Fruit fly (Drosophila melanogaster): ENCODE data around the gene CG16815.

Gene CG16815

dm6 chr2L:13205256-13205655, 24.4 kb upstream of the CG16815 start (continued):
- TF ChIP-seq aop (GFP tag; IDR thresholded peaks at IDR 0.05) (no peak), CG3281 (GFP tag; optimal IDR thresholded peaks at IDR 0.05) (no peak), Atf-2 (GFP tag; optimal IDR thresholded peaks at IDR 0.05) (no peak), ham (GFP tag; IDR thresholded peaks at IDR 0.05) (no peak), Awh (GFP tag; IDR thresholded peaks at IDR 0.05) (peak; percentile 49; the same call in 1 of the 2 replicates), CG30403 (GFP tag; optimal IDR thresholded peaks at IDR 0.05) (no peak), peb (GFP tag; IDR thresholded peaks at IDR 0.05) (no peak), tgo (GFP tag; IDR thresholded peaks at IDR 0.05) (no peak), Ptx1 (GFP tag; IDR thresholded peaks at IDR 0.05) (no peak), Hr78 (GFP tag; optimal IDR thresholded peaks at IDR 0.05) (peak in 1 of 2 experiments; percentile 17), gcm (GFP tag; optimal IDR thresholded peaks at IDR 0.05) (peak; percentile 76), CG2199 (GFP tag; IDR thresholded peaks at IDR 0.05) (peak; percentile 88; the same call in 2 of the 3 replicates), C15 (GFP tag; IDR thresholded peaks at IDR 0.05) (no peak), corto (GFP tag; optimal IDR thresholded peaks at IDR 0.05) (no peak), Dll (GFP tag; IDR thresholded peaks at IDR 0.05; ENCODE audit: partially characterized antibody) (no peak), CG18599 (GFP tag; optimal IDR thresholded peaks at IDR 0.05) (peak; percentile 65), pita (GFP tag; optimal IDR thresholded peaks at IDR 0.05) (no peak), Atf3 (GFP tag; optimal IDR thresholded peaks at IDR 0.05) (peak; percentile 44), CG10209 (GFP tag; optimal IDR thresholded peaks at IDR 0.05) (peak; percentile 3), CG11723 (GFP tag; optimal IDR thresholded peaks at IDR 0.05) (peak; percentile 30), rib (GFP tag; IDR thresholded peaks at IDR 0.05) (0 out of 2 replicates have a peak, but pooled peaks have one; percentile 20), CG2889 (GFP tag; IDR thresholded peaks at IDR 0.05) (no peak), hkb (optimal IDR thresholded peaks at IDR 0.05) (no peak), hkb (GFP tag; IDR thresholded peaks at IDR 0.05) (peak; percentile 79), cwo (GFP tag; optimal IDR thresholded peaks at IDR 0.05) (peak; percentile 99), CG32767 (GFP tag; IDR thresholded peaks at IDR 0.05) (peak; percentile 59; the same call in 1 of the 2 replicates), slbo (GFP tag; IDR thresholded peaks at IDR 0.05) (peak; percentile 15; the same call in 1 of the 2 replicates), CG8765 (GFP tag; IDR thresholded peaks at IDR 0.05) (no peak), ken (GFP tag; IDR thresholded peaks at IDR 0.05) (no peak), CG15696 (tag; optimal IDR thresholded peaks at IDR 0.05) (no peak), chn (GFP tag; optimal IDR thresholded peaks at IDR 0.05) (no peak), MTF-1 (GFP tag; optimal IDR thresholded peaks at IDR 0.05; ENCODE audit: borderline replicate concordance) (peak; percentile 36), oc (tag; optimal IDR thresholded peaks at IDR 0.05) (no peak), psq (GFP tag; optimal IDR thresholded peaks at IDR 0.05) (no peak), ase (GFP tag; IDR thresholded peaks at IDR 0.05) (no peak), unpg (GFP tag; optimal IDR thresholded peaks at IDR 0.05) (peak; percentile 5), MESR4 (GFP tag; optimal IDR thresholded peaks at IDR 0.05) (no peak), CG10366 (GFP tag; IDR thresholded peaks at IDR 0.05) (no peak), croc (GFP tag; conservative IDR thresholded peaks at IDR 0.05) (no peak), Dek (tag; optimal IDR thresholded peaks at IDR 0.05) (no peak), h (optimal IDR thresholded peaks at IDR 0.05) (no peak), CG2875 (GFP tag; optimal IDR thresholded peaks at IDR 0.05) (peak; percentile 10), CG31365 (tag; optimal IDR thresholded peaks at IDR 0.05) (peak; percentile 41), Sox100B (GFP tag; optimal IDR thresholded peaks at IDR 0.05) (peak; percentile 9), Hey (tag; optimal IDR thresholded peaks at IDR 0.05) (peak; percentile 85), CG10462 (GFP tag; optimal IDR thresholded peaks at IDR 0.05) (no peak), kni (GFP tag; optimal IDR thresholded peaks at IDR 0.05) (peak; percentile 83), Eip74EF (GFP tag; optimal IDR thresholded peaks at IDR 0.05) (peak in 1 of 2 experiments; percentile 61), H2.0 (GFP tag; IDR thresholded peaks at IDR 0.05) (no peak), CG12942 (GFP tag; optimal IDR thresholded peaks at IDR 0.05) (no peak), Camta (GFP tag; optimal IDR thresholded peaks at IDR 0.05) (no peak)

Data from whole organism, embryonic.